Worm (Caenorhabditis elegans) whole organism, L2 larva: ENCODE measurements around the gene C25E10.16.
A peak's percentile ranks its signal among the peaks of the same experiment; 100 is the strongest.

Experiments used
- ZK546.5 ChIP-seq: sonication (generic microtip); optimal IDR thresholded peaks from 2 replicates; lab custom pipeline; 2017; ENCODE audit warnings: missing biosample characterization, missing genetic modification characterization
- ceh-82 ChIP-seq: fragments of 150-350 bp; optimal IDR thresholded peaks from 2 replicates; lab custom pipeline; 2014; ENCODE audit warnings: missing biosample characterization, missing genetic modification characterization
- egl-27 ChIP-seq: sonication (generic microtip); optimal IDR thresholded peaks from 3 replicates; lab custom pipeline; 2017; ENCODE audit warnings: missing biosample characterization, missing genetic modification reagents, missing genetic modification characterization
- elt-3 ChIP-seq: sonication (generic microtip); optimal IDR thresholded peaks from 2 replicates; lab custom pipeline; 2017; ENCODE audit warnings: missing biosample characterization, missing genetic modification characterization
- lin-39 ChIP-seq: fragments of 150-350 bp; optimal IDR thresholded peaks from 2 replicates; lab custom pipeline; 2014; ENCODE audit warnings: missing biosample characterization, missing genetic modification reagents, missing genetic modification characterization
- nhr-10 ChIP-seq: sonication (generic microtip); optimal IDR thresholded peaks from 2 replicates; lab custom pipeline; 2017; ENCODE audit warnings: missing biosample characterization, missing genetic modification characterization
- nhr-237 ChIP-seq: fragments of 150-350 bp; optimal IDR thresholded peaks from 2 replicates; lab custom pipeline; 2014; ENCODE audit warnings: missing biosample characterization, missing genetic modification characterization
- skn-1 ChIP-seq: sonication (generic microtip); optimal IDR thresholded peaks from 2 replicates; lab custom pipeline; 2017; ENCODE audit warnings: missing biosample characterization, missing genetic modification characterization
- sma-9 ChIP-seq, 2 experiments: fragments of 150-350 bp in 1 of 2; sonication (generic microtip) in 1 of 2; optimal IDR thresholded peaks; 2 replicates each; lab custom pipeline; 2014 to 2016; ENCODE audit warnings: missing genetic modification characterization in 2 of 2, mild to moderate bottlenecking in 1 of 2, missing biosample characterization in 1 of 2, missing compliant biosample characterization in 1 of 2, missing genetic modification reagents in 1 of 2, moderate library complexity in 1 of 2
- zag-1 ChIP-seq: fragments of 150-350 bp; optimal IDR thresholded peaks from 2 replicates; lab custom pipeline; 2014; ENCODE audit warnings: missing biosample characterization, missing genetic modification characterization
- ztf-1 ChIP-seq: fragments of 200-800 bp; sonication (Bioruptor generic); conservative IDR thresholded peaks from 2 replicates; pipeline ENCODE4 v1.3.6; 2022; ENCODE audit warnings: missing genetic modification characterization, missing compliant biosample characterization
- ztf-4 ChIP-seq: fragments of 150-350 bp; optimal IDR thresholded peaks from 2 replicates; lab custom pipeline; 2014; ENCODE audit warnings: missing biosample characterization, missing genetic modification characterization

ce11 chrV:9095613-9096317, 36.4 kb upstream of the C25E10.16 start, which contains the start of gene F21C10.10:
- TF ChIP-seq zag-1 (tag; lab: Kevin White, UChicago) (no peak), nhr-10 (tag; lab: Kevin White, UChicago) (no peak), ceh-82 (no peak), sma-9 (GFP tag; optimal IDR thresholded peaks at IDR 0.05; lab: Kevin White, UChicago) (peak; percentile 99), sma-9 (tag; optimal IDR thresholded peaks at IDR 0.05; lab: Kevin White, UChicago) (peak; percentile 34), skn-1 (tag; lab: Kevin White, UChicago) (no peak), egl-27 (tag; lab: Kevin White, UChicago) (peak; percentile 85), ztf-1 (GFP tag; lab: Robert Waterston, UW) (no peak), ztf-4 (tag; lab: Kevin White, UChicago) (peak; percentile 86), nhr-237 (tag; lab: Kevin White, UChicago) (no peak), elt-3 (tag; lab: Kevin White, UChicago) (no peak), ZK546.5 (tag; lab: Kevin White, UChicago) (no peak), lin-39 (tag; lab: Kevin White, UChicago) (no peak)
